Fruit fly (Drosophila melanogaster) whole organism, prepupa: ENCODE results near the gene CG11899.

Experiments
- Blimp-1 ChIP-seq: fragments of 200-800 bp; sonication (Bioruptor generic); optimal IDR thresholded peaks from 3 replicates; lab custom pipeline; 2017; ENCODE audit warnings: missing biosample characterization, missing genetic modification characterization, mild to moderate bottlenecking, moderate library complexity, missing genetic modification reagents
- CG10631 ChIP-seq: fragments of 200-800 bp; sonication (Bioruptor generic); optimal IDR thresholded peaks from 2 replicates; lab custom pipeline; 2016; ENCODE audit warnings: missing biosample characterization, missing genetic modification characterization
- CG10669 ChIP-seq: fragments of 200-800 bp; sonication (Bioruptor generic); optimal IDR thresholded peaks from 3 replicates; lab custom pipeline; 2018; ENCODE audit warnings: missing biosample characterization, mild to moderate bottlenecking, missing genetic modification characterization, moderate library complexity
- CG11294 ChIP-seq: fragments of 200-800 bp; sonication (Bioruptor generic); IDR thresholded peaks from 2 replicates; pipeline ENCODE4 v1.3.6; 2022; ENCODE audit warnings: missing biosample characterization, missing genetic modification characterization
- CG11902 ChIP-seq: fragments of 200-800 bp; sonication (Bioruptor generic); optimal IDR thresholded peaks from 3 replicates; lab custom pipeline; 2016; ENCODE audit warnings: missing biosample characterization, missing genetic modification characterization
- CG15336 ChIP-seq: fragments of 200-800 bp; sonication (Bioruptor generic); IDR thresholded peaks from 2 replicates; pipeline ENCODE4 v1.3.6; 2022; ENCODE audit warnings: missing biosample characterization, missing genetic modification characterization
- CG1621 ChIP-seq: fragments of 200-800 bp; sonication (Bioruptor generic); optimal IDR thresholded peaks from 3 replicates; lab custom pipeline; 2018; ENCODE audit warnings: missing biosample characterization, mild to moderate bottlenecking, missing genetic modification characterization
- CG16779 ChIP-seq: fragments of 200-800 bp; sonication (Bioruptor generic); optimal IDR thresholded peaks from 3 replicates; lab custom pipeline; 2017; ENCODE audit warnings: missing biosample characterization, mild to moderate bottlenecking, missing genetic modification characterization
- CG32006 ChIP-seq: fragments of 200-800 bp; sonication (Bioruptor generic); optimal IDR thresholded peaks from 3 replicates; lab custom pipeline; 2017; ENCODE audit warnings: missing biosample characterization, mild to moderate bottlenecking, missing genetic modification characterization
- CG34406 ChIP-seq: fragments of 200-800 bp; sonication (Bioruptor generic); optimal IDR thresholded peaks from 3 replicates; lab custom pipeline; 2016; ENCODE audit warnings: missing biosample characterization, missing genetic modification characterization
- CG3919 ChIP-seq: fragments of 200-800 bp; sonication (Bioruptor generic); optimal IDR thresholded peaks from 3 replicates; lab custom pipeline; 2016; ENCODE audit warnings: missing biosample characterization, missing genetic modification characterization
- CG4318 ChIP-seq: fragments of 200-800 bp; sonication (Bioruptor generic); optimal IDR thresholded peaks from 3 replicates; lab custom pipeline; 2017; ENCODE audit warnings: missing biosample characterization, mild to moderate bottlenecking, missing genetic modification characterization
- CG6163 ChIP-seq: fragments of 200-800 bp; sonication (Bioruptor generic); IDR thresholded peaks from 3 replicates; pipeline ENCODE4 v1.3.6; 2022; ENCODE audit warnings: missing biosample characterization, missing genetic modification characterization
- CG6276 ChIP-seq: fragments of 200-800 bp; sonication (Bioruptor generic); optimal IDR thresholded peaks from 2 replicates; lab custom pipeline; 2017; ENCODE audit warnings: missing biosample characterization, mild to moderate bottlenecking, missing genetic modification characterization
- CG6792 ChIP-seq: fragments of 200-800 bp; sonication (Bioruptor generic); optimal IDR thresholded peaks from 3 replicates; lab custom pipeline; 2016; ENCODE audit warnings: missing biosample characterization, missing genetic modification characterization
- CG6808 ChIP-seq: fragments of 200-800 bp; sonication (Bioruptor generic); optimal IDR thresholded peaks from 3 replicates; lab custom pipeline; 2017; ENCODE audit warnings: missing biosample characterization, missing genetic modification characterization, mild to moderate bottlenecking, moderate library complexity, missing genetic modification reagents
- CG6854 ChIP-seq: fragments of 200-800 bp; sonication (Bioruptor generic); optimal IDR thresholded peaks from 2 replicates; lab custom pipeline; 2017; ENCODE audit warnings: missing biosample characterization, mild to moderate bottlenecking, missing genetic modification characterization
- CG7368 ChIP-seq: fragments of 200-800 bp; sonication (Bioruptor generic); optimal IDR thresholded peaks from 3 replicates; lab custom pipeline; 2016; ENCODE audit warnings: missing biosample characterization, missing genetic modification characterization
- CG8119 ChIP-seq: fragments of 200-800 bp; sonication (Bioruptor generic); IDR thresholded peaks from 3 replicates; pipeline ENCODE4 v1.3.6; 2022; ENCODE audit warnings: missing biosample characterization, missing genetic modification characterization
- CG8319 ChIP-seq: fragments of 200-800 bp; sonication (Bioruptor generic); optimal IDR thresholded peaks from 3 replicates; lab custom pipeline; 2016; ENCODE audit warnings: missing biosample characterization, missing genetic modification characterization
- CG8632 ChIP-seq: fragments of 200-800 bp; sonication (Bioruptor generic); optimal IDR thresholded peaks from 3 replicates; lab custom pipeline; 2016; ENCODE audit warnings: missing biosample characterization, missing genetic modification characterization
- Eip78C ChIP-seq: fragments of 200-800 bp; sonication (Bioruptor generic); peaks from one replicate; lab custom pipeline; 2016; ENCODE audit warnings: missing biosample characterization, missing genetic modification characterization
- Eip93F ChIP-seq: fragments of 200-800 bp; sonication (Bioruptor generic); optimal IDR thresholded peaks from 2 replicates; lab custom pipeline; 2016; ENCODE audit warnings: missing biosample characterization, mild to moderate bottlenecking, missing genetic modification characterization
- Ets96B ChIP-seq: fragments of 200-800 bp; optimal IDR thresholded peaks from 2 replicates; lab custom pipeline; 2019; ENCODE audit warnings: missing biosample characterization, mild to moderate bottlenecking, missing genetic modification characterization, moderate library complexity
- Gug ChIP-seq: fragments of 200-800 bp; sonication (Bioruptor generic); IDR thresholded peaks from 2 replicates; pipeline ENCODE4 v1.3.6; 2022; ENCODE audit warnings: missing biosample characterization, missing genetic modification characterization
- Hr38 ChIP-seq: sonication (Bioruptor generic); optimal IDR thresholded peaks from 2 replicates; lab custom pipeline; 2016; ENCODE audit warnings: missing biosample characterization, missing genetic modification characterization
- Hr39 ChIP-seq: fragments of 200-800 bp; sonication (Bioruptor generic); optimal IDR thresholded peaks from 2 replicates; lab custom pipeline; 2016; ENCODE audit warnings: missing biosample characterization, missing genetic modification characterization
- Hr4 ChIP-seq: fragments of 200-800 bp; sonication (Bioruptor generic); optimal IDR thresholded peaks from 3 replicates; lab custom pipeline; 2016; ENCODE audit warnings: missing biosample characterization, missing genetic modification characterization
- Lpt ChIP-seq: fragments of 200-800 bp; sonication (Bioruptor generic); optimal IDR thresholded peaks from 3 replicates; lab custom pipeline; 2016; ENCODE audit warnings: missing biosample characterization, missing genetic modification characterization
- Smox ChIP-seq: fragments of 200-800 bp; sonication (Bioruptor generic); optimal IDR thresholded peaks from 3 replicates; lab custom pipeline; 2016; ENCODE audit warnings: missing biosample characterization, missing genetic modification characterization
- Sox15 ChIP-seq: fragments of 200-800 bp; sonication (Bioruptor generic); optimal IDR thresholded peaks from 3 replicates; lab custom pipeline; 2016; ENCODE audit warnings: missing biosample characterization, missing genetic modification characterization
- acj6 ChIP-seq: fragments of 200-800 bp; sonication (Bioruptor generic); optimal IDR thresholded peaks from 3 replicates; lab custom pipeline; 2016; ENCODE audit warnings: missing biosample characterization, missing genetic modification characterization
- cyc ChIP-seq: fragments of 200-800 bp; sonication (Bioruptor generic); optimal IDR thresholded peaks from 3 replicates; lab custom pipeline; 2016; ENCODE audit warnings: missing biosample characterization, missing genetic modification characterization
- dac ChIP-seq: fragments of 200-800 bp; sonication (Bioruptor generic); optimal IDR thresholded peaks from 2 replicates; lab custom pipeline; 2017; ENCODE audit warnings: missing biosample characterization, mild to moderate bottlenecking, missing genetic modification characterization
- dsx ChIP-seq: fragments of 200-800 bp; optimal IDR thresholded peaks from 3 replicates; lab custom pipeline; 2019; ENCODE audit warnings: missing biosample characterization, mild to moderate bottlenecking, missing genetic modification characterization, moderate library complexity; ENCODE audit not compliant: poor library complexity, severe bottlenecking
- eg ChIP-seq: fragments of 200-800 bp; sonication (Bioruptor generic); IDR thresholded peaks from 3 replicates; pipeline ENCODE4 v1.3.6; 2022; ENCODE audit warnings: missing biosample characterization, missing genetic modification characterization
- esn ChIP-seq: fragments of 200-800 bp; sonication (Bioruptor generic); optimal IDR thresholded peaks from 2 replicates; lab custom pipeline; 2016; ENCODE audit warnings: missing biosample characterization, mild to moderate bottlenecking, missing genetic modification characterization, moderate library complexity
- fd59A ChIP-seq: fragments of 200-800 bp; sonication (Bioruptor generic); optimal IDR thresholded peaks from 2 replicates; lab custom pipeline; 2017; ENCODE audit warnings: missing biosample characterization, mild to moderate bottlenecking, missing genetic modification characterization, missing genetic modification reagents
- fd85E ChIP-seq: fragments of 200-800 bp; sonication (Bioruptor generic); optimal IDR thresholded peaks from 3 replicates; lab custom pipeline; 2016; ENCODE audit warnings: missing biosample characterization, missing genetic modification characterization
- lz ChIP-seq: fragments of 200-800 bp; sonication (Bioruptor generic); optimal IDR thresholded peaks from 3 replicates; lab custom pipeline; 2016; ENCODE audit warnings: missing biosample characterization, missing genetic modification characterization
- net ChIP-seq: fragments of 200-800 bp; sonication (Bioruptor generic); optimal IDR thresholded peaks from 3 replicates; lab custom pipeline; 2016; ENCODE audit warnings: missing biosample characterization, missing genetic modification characterization
- pdm3 ChIP-seq: fragments of 200-800 bp; sonication (Bioruptor generic); optimal IDR thresholded peaks from 3 replicates; lab custom pipeline; 2016; ENCODE audit warnings: missing biosample characterization, missing genetic modification characterization
- salr ChIP-seq, 2 experiments: fragments of 200-800 bp; sonication (Bioruptor generic); optimal IDR thresholded peaks; 3 replicates each; lab custom pipeline; 2016 to 2018; ENCODE audit warnings: missing biosample characterization in 2 of 2, missing genetic modification characterization in 2 of 2, mild to moderate bottlenecking in 1 of 2
- spab ChIP-seq: fragments of 200-800 bp; sonication (Bioruptor generic); optimal IDR thresholded peaks from 2 replicates; lab custom pipeline; 2017; ENCODE audit warnings: missing biosample characterization, mild to moderate bottlenecking, missing genetic modification characterization, missing genetic modification reagents
- ss ChIP-seq, 2 experiments: fragments of 200-800 bp; sonication (Bioruptor generic); optimal IDR thresholded peaks; 2 replicates in 1 of 2; 3 replicates in 1 of 2; lab custom pipeline; 2017 to 2018; ENCODE audit warnings: mild to moderate bottlenecking in 2 of 2, missing biosample characterization in 2 of 2, missing genetic modification characterization in 2 of 2, moderate library complexity in 1 of 2
- svp ChIP-seq: fragments of 200-800 bp; sonication (Bioruptor generic); peaks from one replicate; lab custom pipeline; 2016; ENCODE audit warnings: missing biosample characterization, missing genetic modification characterization
- topi ChIP-seq: fragments of 200-800 bp; sonication (Bioruptor generic); optimal IDR thresholded peaks from 3 replicates; lab custom pipeline; 2016; ENCODE audit warnings: missing biosample characterization, missing genetic modification characterization
- vri ChIP-seq: fragments of 200-800 bp; sonication (Bioruptor generic); optimal IDR thresholded peaks from 3 replicates; lab custom pipeline; 2016; ENCODE audit warnings: missing biosample characterization, mild to moderate bottlenecking, missing genetic modification characterization

The CG11899 gene

dm6 chr3R:29214262-29214661 is 14.0 kb downstream of the CG11899 start (continued):
- TF ChIP-seq Hr38 (peak; percentile 94), CG34406 (peak; percentile 100), CG6808 (peak; percentile 99), net (GFP tag; lab: Kevin White, UChicago) (peak; percentile 100), lz (GFP tag; lab: Kevin White, UChicago) (peak; percentile 100), dac (GFP tag; lab: Kevin White, UChicago) (peak; percentile 99), acj6 (GFP tag; lab: Kevin White, UChicago) (peak; percentile 100), CG11902 (GFP tag; lab: Kevin White, UChicago) (peak; percentile 99), esn (peak; percentile 100), Sox15 (GFP tag; lab: Kevin White, UChicago) (peak; percentile 99), CG8319 (GFP tag; lab: Kevin White, UChicago) (peak; percentile 100), CG8632 (GFP tag; lab: Kevin White, UChicago) (peak; percentile 100), pdm3 (peak; percentile 100), Gug (peak; percentile 100), Blimp-1 (GFP tag; lab: Kevin White, UChicago) (peak; percentile 98), Ets96B (tag; lab: Kevin White, UChicago) (peak; percentile 100), CG3919 (peak; percentile 100), CG10669 (peak; percentile 100), Hr39 (GFP tag; lab: Kevin White, UChicago) (peak; percentile 99), Hr4 (GFP tag; lab: Kevin White, UChicago) (peak; percentile 100)

- TF ChIP-seq CG8632 (GFP tag; lab: Kevin White, UChicago) (no peak), Smox (peak; percentile 13), CG11902 (GFP tag; lab: Kevin White, UChicago) (no peak), Hr4 (GFP tag; lab: Kevin White, UChicago) (peak; percentile 29), fd59A (peak; percentile 37), CG6163 (GFP tag; lab: Robert Waterston, UW) (peak; percentile 82), CG32006 (GFP tag; lab: Kevin White, UChicago) (peak; percentile 51), cyc (GFP tag; lab: Kevin White, UChicago) (no peak), CG6808 (peak; percentile 69), CG10669 (peak; percentile 55), Hr38 (no peak), CG15336 (GFP tag; lab: Robert Waterston, UW) (no peak; the same call in 1 of the 2 replicates), dsx (GFP tag; lab: Kevin White, UChicago) (peak; percentile 65), topi (GFP tag; lab: Kevin White, UChicago) (peak; percentile 25), esn (peak; percentile 17), Hr39 (GFP tag; lab: Kevin White, UChicago) (no peak), CG8319 (GFP tag; lab: Kevin White, UChicago) (no peak), acj6 (GFP tag; lab: Kevin White, UChicago) (peak; percentile 15), pdm3 (peak; percentile 23), CG6792 (GFP tag; lab: Kevin White, UChicago) (no peak), spab (GFP tag; lab: Kevin White, UChicago) (peak; percentile 56), CG16779 (tag; lab: Kevin White, UChicago) (peak; percentile 65), vri (no peak), CG4318 (GFP tag; lab: Kevin White, UChicago) (no peak), CG1621 (peak; percentile 66), CG6276 (GFP tag; lab: Kevin White, UChicago) (peak; percentile 38), fd85E (GFP tag; lab: Kevin White, UChicago) (no peak), CG8119 (peak; percentile 47), CG7368 (GFP tag; lab: Kevin White, UChicago) (peak; percentile 9), eg (GFP tag; lab: Robert Waterston, UW) (peak; percentile 55), svp (peak; percentile 72), Eip78C (peak; percentile 62), dac (GFP tag; lab: Kevin White, UChicago) (no peak), CG6854 (no peak), Eip93F (GFP tag; lab: Kevin White, UChicago) (peak; percentile 31), salr (GFP tag; optimal IDR thresholded peaks at IDR 0.05; lab: Kevin White, UChicago) (peak in 1 of 2 experiments; percentile 42), Sox15 (GFP tag; lab: Kevin White, UChicago) (no peak), ss (GFP tag; optimal IDR thresholded peaks at IDR 0.05; lab: Kevin White, UChicago) (peak; percentile 46 to 83), Lpt (GFP tag; lab: Kevin White, UChicago) (peak; percentile 40), CG10631 (GFP tag; lab: Kevin White, UChicago) (peak; percentile 15), CG11294 (GFP tag; lab: Robert Waterston, UW) (0 out of 2 replicates have a peak, but pooled peaks have one; percentile 6)
Measured at dm6 chr3R:29214982-29215533, 14.8 kb downstream of the CG11899 start.
